Worm (Caenorhabditis elegans): ENCODE data around the gene F23D12.7.

Gene F23D12.7

DNA sequence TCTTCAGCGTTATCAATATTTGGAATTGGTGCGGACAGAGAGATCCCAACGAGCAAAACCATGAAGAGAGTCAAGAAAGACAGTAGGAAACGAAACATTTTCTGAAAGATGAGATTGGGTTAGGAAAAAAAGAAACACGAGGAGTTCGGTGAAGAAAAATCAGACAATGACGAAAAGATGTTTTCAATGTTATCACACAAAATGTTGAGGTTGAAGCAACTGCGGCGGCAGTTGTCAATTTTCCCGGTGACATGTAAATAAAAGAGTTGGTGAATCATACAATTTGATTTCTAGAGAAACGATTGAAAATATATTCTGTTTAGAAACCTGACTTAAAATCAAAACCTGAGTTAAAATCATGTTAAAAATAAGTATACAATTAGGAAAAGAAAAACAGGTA is at the start of gene F23D12.7:
F23D12.7 (minus strand) TSS at position 101 of the 400 bp plus-strand sequence.
- TF ChIP-seq lin-39 (tag; optimal IDR thresholded peaks at IDR 0.05), result no peak
- no peak for TF ChIP-seq R02D3.7 (tag; optimal IDR thresholded peaks at IDR 0.05)
- TF ChIP-seq gei-8 (GFP tag; optimal IDR thresholded peaks at IDR 0.05), result no peak
- TF ChIP-seq lin-13 (GFP tag; optimal IDR thresholded peaks at IDR 0.05), result no peak
- TF ChIP-seq daf-16 (GFP tag; optimal IDR thresholded peaks at IDR 0.05), result peak in 1 of 2 experiments; percentile 26
- TF ChIP-seq daf-16 (tag; optimal IDR thresholded peaks at IDR 0.05), result no peak
- TF ChIP-seq mes-2 (tag; optimal IDR thresholded peaks at IDR 0.05; ENCODE audit: poor library complexity, severe bottlenecking), result no peak

ce11 chrX:14503282-14503681 is 49.6 kb upstream of the F23D12.7 start:
- no peak for TF ChIP-seq nhr-237 (tag; optimal IDR thresholded peaks at IDR 0.05)
- peak in 1 of 2 experiments; percentile 19 for TF ChIP-seq unc-62 (GFP tag; optimal IDR thresholded peaks at IDR 0.05 in 1 of 2)
- no peak for TF ChIP-seq unc-62 (tag; optimal IDR thresholded peaks at IDR 0.05)
- no peak for TF ChIP-seq F10B5.3 (tag; optimal IDR thresholded peaks at IDR 0.05)
- peak in 1 of 2 experiments; percentile 56 for TF ChIP-seq daf-16 (GFP tag; optimal IDR thresholded peaks at IDR 0.05)
- TF ChIP-seq daf-16 (tag; optimal IDR thresholded peaks at IDR 0.05), result no peak
- TF ChIP-seq ces-1 (GFP tag; optimal IDR thresholded peaks at IDR 0.05), result no peak
- no peak for TF ChIP-seq nhr-76 (tag; optimal IDR thresholded peaks at IDR 0.05)
- no peak for TF ChIP-seq D1046.2 (GFP tag; IDR thresholded peaks at IDR 0.05)
- TF ChIP-seq lin-39 (tag; optimal IDR thresholded peaks at IDR 0.05), result no peak
- no peak for TF ChIP-seq ceh-44 (GFP tag; IDR thresholded peaks at IDR 0.05)
- TF ChIP-seq nhr-11 (tag; optimal IDR thresholded peaks at IDR 0.05), result no peak
- peak; percentile 58; the same call in 1 of the 2 replicates for TF ChIP-seq tra-1 (GFP tag; IDR thresholded peaks at IDR 0.05)
- TF ChIP-seq mdt-29 (GFP tag; IDR thresholded peaks at IDR 0.05), result no peak
- TF ChIP-seq mxl-3 (GFP tag; optimal IDR thresholded peaks at IDR 0.05), result peak; percentile 7
- no peak for TF ChIP-seq fos-1 (tag; optimal IDR thresholded peaks at IDR 0.05)
- TF ChIP-seq zag-1 (tag; optimal IDR thresholded peaks at IDR 0.05), result no peak
- TF ChIP-seq aly-2 (tag; optimal IDR thresholded peaks at IDR 0.05), result no peak
- TF ChIP-seq vab-7 (GFP tag; IDR thresholded peaks at IDR 0.05), result no peak
- peak; percentile 18 for TF ChIP-seq nhr-48 (tag; optimal IDR thresholded peaks at IDR 0.05)
- TF ChIP-seq lsy-2 (tag; optimal IDR thresholded peaks at IDR 0.05), result peak in 1 of 2 experiments; percentile 3
- no peak for TF ChIP-seq lin-1 (GFP tag; IDR thresholded peaks at IDR 0.05)
- no peak for TF ChIP-seq zip-2 (tag; optimal IDR thresholded peaks at IDR 0.05)
- TF ChIP-seq F44E2.7 (GFP tag; IDR thresholded peaks at IDR 0.05), result no peak
- TF ChIP-seq dmd-6 (GFP tag; IDR thresholded peaks at IDR 0.05), result peak; percentile 52
- TF ChIP-seq php-3 (GFP tag; IDR thresholded peaks at IDR 0.05), result no peak
- TF ChIP-seq unc-39 (tag; optimal IDR thresholded peaks at IDR 0.05), result no peak
- no peak for TF ChIP-seq ceh-62 (tag; optimal IDR thresholded peaks at IDR 0.05)
- no peak for TF ChIP-seq tag-97 (GFP tag; IDR thresholded peaks at IDR 0.05)
- TF ChIP-seq madf-5 (GFP tag; IDR thresholded peaks at IDR 0.05), result no peak
- TF ChIP-seq unc-130 (GFP tag; optimal IDR thresholded peaks at IDR 0.05), result no peak
- peak; percentile 25 for TF ChIP-seq hlh-30 (tag; optimal IDR thresholded peaks at IDR 0.05; ENCODE audit: insufficient read depth)
- no peak for TF ChIP-seq nhr-102 (tag; optimal IDR thresholded peaks at IDR 0.05)
- TF ChIP-seq ceh-82 (tag; optimal IDR thresholded peaks at IDR 0.05), result no peak
- no peak for TF ChIP-seq zip-11 (GFP tag; IDR thresholded peaks at IDR 0.05)
- no peak for TF ChIP-seq F37D6.2 (tag; optimal IDR thresholded peaks at IDR 0.05)
- no peak for TF ChIP-seq snpc-4 (tag; optimal IDR thresholded peaks at IDR 0.05)
- no peak for TF ChIP-seq ceh-32 (tag; optimal IDR thresholded peaks at IDR 0.05; ENCODE audit: poor library complexity)
- no peak for TF ChIP-seq ztf-11 (tag; optimal IDR thresholded peaks at IDR 0.05)
- no peak for TF ChIP-seq hif-1 (tag; optimal IDR thresholded peaks at IDR 0.05)
- TF ChIP-seq lir-3 (tag; optimal IDR thresholded peaks at IDR 0.05), result no peak
- TF ChIP-seq mep-1 (tag; optimal IDR thresholded peaks at IDR 0.05), result no peak
- TF ChIP-seq T20F7.1 (GFP tag; optimal IDR thresholded peaks at IDR 0.05), result no peak
- peak; percentile 69 for TF ChIP-seq hlh-11 (tag; optimal IDR thresholded peaks at IDR 0.05)
- TF ChIP-seq nhr-28 (tag; optimal IDR thresholded peaks at IDR 0.05), result peak; percentile 31
- no peak for TF ChIP-seq egl-43 (GFP tag; IDR thresholded peaks at IDR 0.05)
- no peak for TF ChIP-seq lin-38 (GFP tag; IDR thresholded peaks at IDR 0.05)
